Worm (Caenorhabditis elegans) whole organism, young adult: ENCODE data around the gene glb-9.

Experiments
- B0019.2 ChIP-seq: fragments of 200-800 bp; sonication (Bioruptor generic); conservative IDR thresholded peaks from 2 replicates; pipeline ENCODE4 v1.3.6; 2022; ENCODE audit warnings: missing genetic modification reagents, missing genetic modification characterization, missing compliant biosample characterization
- B0261.1 ChIP-seq: sonication (generic microtip); optimal IDR thresholded peaks from 2 replicates; lab custom pipeline; 2016; ENCODE audit warnings: mild to moderate bottlenecking, missing genetic modification characterization, moderate library complexity, missing compliant biosample characterization
- D2030.7 ChIP-seq: fragments of 200-800 bp; sonication (Bioruptor generic); IDR thresholded peaks from 2 replicates; pipeline ENCODE4 v1.3.6; 2022; ENCODE audit warnings: missing genetic modification reagents, missing genetic modification characterization, missing compliant biosample characterization
- F10E7.11 ChIP-seq: sonication (generic microtip); optimal IDR thresholded peaks from 2 replicates; lab custom pipeline; 2017; ENCODE audit warnings: mild to moderate bottlenecking, missing genetic modification characterization, moderate library complexity, missing compliant biosample characterization
- F23B12.7 ChIP-seq: sonication (generic microtip); optimal IDR thresholded peaks from 2 replicates; lab custom pipeline; 2017; ENCODE audit warnings: missing genetic modification characterization, mild to moderate bottlenecking, missing compliant biosample characterization, antibody characterized with exemption, moderate library complexity; ENCODE audit not compliant: insufficient read depth
- F37B4.10 ChIP-seq: fragments of 200-800 bp; sonication (Bioruptor generic); IDR thresholded peaks from 2 replicates; pipeline ENCODE4 v1.3.6; 2022; ENCODE audit warnings: missing genetic modification characterization, missing compliant biosample characterization
- F39B2.1 ChIP-seq: fragments of 200-800 bp; sonication (Bioruptor generic); IDR thresholded peaks from 2 replicates; pipeline ENCODE4 v1.3.6; 2022; ENCODE audit warnings: missing genetic modification reagents, missing genetic modification characterization, missing compliant biosample characterization
- F49E8.2 ChIP-seq: sonication (generic microtip); optimal IDR thresholded peaks from 3 replicates; lab custom pipeline; 2017; ENCODE audit warnings: missing genetic modification characterization, mild to moderate bottlenecking, missing compliant biosample characterization, antibody characterized with exemption, moderate library complexity; ENCODE audit not compliant: insufficient read depth
- F55B11.4 ChIP-seq: sonication (generic microtip); optimal IDR thresholded peaks from 2 replicates; lab custom pipeline; 2016; ENCODE audit warnings: missing compliant biosample characterization, missing genetic modification characterization, borderline replicate concordance; ENCODE audit not compliant: insufficient read depth
- F57C9.4 ChIP-seq: sonication (generic microtip); optimal IDR thresholded peaks from 2 replicates; lab custom pipeline; 2017; ENCODE audit warnings: mild to moderate bottlenecking, missing genetic modification characterization, missing compliant biosample characterization
- K12H6.12 ChIP-seq: fragments of 200-800 bp; sonication (Bioruptor generic); optimal IDR thresholded peaks from 2 replicates; lab custom pipeline; 2018; ENCODE audit warnings: mild to moderate bottlenecking, missing genetic modification characterization, missing compliant biosample characterization
- Y56A3A.18 ChIP-seq: fragments of 200-800 bp; sonication (Bioruptor generic); IDR thresholded peaks from 2 replicates; pipeline ENCODE4 v1.3.6; 2022; ENCODE audit warnings: missing genetic modification reagents, missing genetic modification characterization, missing compliant biosample characterization
- Y67H2A.10 ChIP-seq: fragments of 200-800 bp; sonication (Bioruptor generic); conservative IDR thresholded peaks from 2 replicates; pipeline ENCODE4 v1.3.6; 2022; ENCODE audit warnings: missing genetic modification reagents, missing genetic modification characterization, missing compliant biosample characterization
- Y79H2A.3 ChIP-seq: fragments of 200-800 bp; sonication (Bioruptor generic); conservative IDR thresholded peaks from 2 replicates; pipeline ENCODE4 v1.3.6; 2022; ENCODE audit warnings: missing genetic modification reagents, missing genetic modification characterization, missing compliant biosample characterization
- Y95B8A.8 ChIP-seq: fragments of 200-800 bp; sonication (Bioruptor generic); IDR thresholded peaks from 2 replicates; pipeline ENCODE4 v1.3.6; 2022; ENCODE audit warnings: missing genetic modification reagents, missing genetic modification characterization, missing compliant biosample characterization
- aptf-2 ChIP-seq: fragments of 200-800 bp; sonication (Bioruptor generic); conservative IDR thresholded peaks from 2 replicates; pipeline ENCODE4 v1.3.6; 2022; ENCODE audit warnings: missing genetic modification reagents, missing genetic modification characterization, missing compliant biosample characterization
- atf-7 ChIP-seq: sonication (generic microtip); optimal IDR thresholded peaks from 2 replicates; lab custom pipeline; 2017; ENCODE audit warnings: mild to moderate bottlenecking, missing genetic modification characterization, missing compliant biosample characterization
- bed-2 ChIP-seq: fragments of 200-800 bp; sonication (Bioruptor generic); IDR thresholded peaks from 2 replicates; pipeline ENCODE4 v1.3.6; 2022; ENCODE audit warnings: missing genetic modification reagents, missing genetic modification characterization, missing compliant biosample characterization
- ccch-3 ChIP-seq: fragments of 200-800 bp; sonication (Bioruptor generic); optimal IDR thresholded peaks from 2 replicates; lab custom pipeline; 2018; ENCODE audit warnings: mild to moderate bottlenecking, missing genetic modification characterization, missing compliant biosample characterization
- cebp-2 ChIP-seq: fragments of 200-800 bp; sonication (Bioruptor generic); IDR thresholded peaks from 2 replicates; pipeline ENCODE4 v1.3.6; 2022; ENCODE audit warnings: missing genetic modification characterization, missing compliant biosample characterization
- die-1 ChIP-seq: sonication (generic microtip); optimal IDR thresholded peaks from 2 replicates; lab custom pipeline; 2016; ENCODE audit warnings: missing genotype, mild to moderate bottlenecking, missing genetic modification characterization, missing compliant biosample characterization
- dox-1 ChIP-seq: fragments of 200-800 bp; sonication (Bioruptor generic); IDR thresholded peaks from 2 replicates; pipeline ENCODE4 v1.3.6; 2022; ENCODE audit warnings: missing genetic modification reagents, missing genetic modification characterization, missing compliant biosample characterization
- dpff-1 ChIP-seq: sonication (generic microtip); optimal IDR thresholded peaks from 2 replicates; lab custom pipeline; 2017; ENCODE audit warnings: mild to moderate bottlenecking, missing genetic modification characterization, missing compliant biosample characterization
- dpl-1 ChIP-seq: fragments of 150-350 bp; optimal IDR thresholded peaks from 2 replicates; lab custom pipeline; 2014; ENCODE audit warnings: missing biosample characterization, missing genetic modification reagents, missing genetic modification characterization
- egl-18 ChIP-seq: fragments of 200-800 bp; sonication (Bioruptor generic); IDR thresholded peaks from 2 replicates; pipeline ENCODE4 v1.3.6; 2022; ENCODE audit warnings: missing genetic modification reagents, missing genetic modification characterization, missing compliant biosample characterization
- ets-4 ChIP-seq: fragments of 200-800 bp; sonication (Bioruptor generic); optimal IDR thresholded peaks from 2 replicates; lab custom pipeline; 2018; ENCODE audit warnings: mild to moderate bottlenecking, missing genetic modification characterization, missing compliant biosample characterization
- gei-17 ChIP-seq: fragments of 200-800 bp; sonication (Bioruptor generic); optimal IDR thresholded peaks from 2 replicates; lab custom pipeline; 2018; ENCODE audit warnings: mild to moderate bottlenecking, missing genetic modification characterization, missing compliant biosample characterization
- him-1 ChIP-seq: sonication (generic microtip); optimal IDR thresholded peaks from 2 replicates; lab custom pipeline; 2016; ENCODE audit warnings: missing genotype, missing genetic modification reagents, missing genetic modification characterization, missing compliant biosample characterization
- hmg-1.2 ChIP-seq: fragments of 200-800 bp; sonication (Bioruptor generic); IDR thresholded peaks from 2 replicates; pipeline ENCODE4 v1.3.6; 2022; ENCODE audit warnings: missing genetic modification reagents, missing genetic modification characterization, missing compliant biosample characterization
- hmg-20 ChIP-seq: fragments of 200-800 bp; sonication (Bioruptor generic); IDR thresholded peaks from 2 replicates; pipeline ENCODE4 v1.3.6; 2022; ENCODE audit warnings: missing genetic modification reagents, missing genetic modification characterization, missing compliant biosample characterization
- hsf-1 ChIP-seq: fragments of 200-800 bp; sonication (Bioruptor generic); IDR thresholded peaks from 2 replicates; pipeline ENCODE4 v1.3.6; 2022; ENCODE audit warnings: missing genetic modification reagents, missing genetic modification characterization, missing compliant biosample characterization
- lag-1 ChIP-seq: fragments of 200-800 bp; sonication (Bioruptor generic); IDR thresholded peaks from 2 replicates; pipeline ENCODE4 v1.3.6; 2022; ENCODE audit warnings: missing genetic modification reagents, missing genetic modification characterization, missing compliant biosample characterization
- let-526 ChIP-seq: fragments of 200-800 bp; sonication (Bioruptor generic); IDR thresholded peaks from 2 replicates; pipeline ENCODE4 v1.3.6; 2022; ENCODE audit warnings: missing genetic modification reagents, missing genetic modification characterization, missing compliant biosample characterization
- lin-40 ChIP-seq: sonication (generic microtip); optimal IDR thresholded peaks from 2 replicates; lab custom pipeline; 2016; ENCODE audit warnings: missing genetic modification characterization, mild to moderate bottlenecking, missing compliant biosample characterization, missing genotype, missing genetic modification reagents
- lsl-1 ChIP-seq: fragments of 200-800 bp; sonication (Bioruptor generic); optimal IDR thresholded peaks from 2 replicates; lab custom pipeline; 2018; ENCODE audit warnings: mild to moderate bottlenecking, missing genetic modification characterization, moderate library complexity, missing compliant biosample characterization
- madf-3 ChIP-seq: fragments of 200-800 bp; sonication (Bioruptor generic); IDR thresholded peaks from 2 replicates; pipeline ENCODE4 v1.3.6; 2022; ENCODE audit warnings: missing genetic modification reagents, missing genetic modification characterization, missing compliant biosample characterization
- madf-8 ChIP-seq: fragments of 200-800 bp; sonication (Bioruptor generic); conservative IDR thresholded peaks from 2 replicates; pipeline ENCODE4 v1.3.6; 2022; ENCODE audit warnings: missing genetic modification reagents, missing genetic modification characterization, missing compliant biosample characterization
- mxl-1 ChIP-seq: sonication (generic microtip); optimal IDR thresholded peaks from 2 replicates; lab custom pipeline; 2016; ENCODE audit warnings: missing genetic modification characterization, missing compliant biosample characterization
- nfya-2 ChIP-seq: fragments of 200-800 bp; sonication (Bioruptor generic); IDR thresholded peaks from 2 replicates; pipeline ENCODE4 v1.3.6; 2022; ENCODE audit warnings: missing genetic modification reagents, missing genetic modification characterization, missing compliant biosample characterization
- nhr-27 ChIP-seq: fragments of 200-800 bp; sonication (Bioruptor generic); optimal IDR thresholded peaks from 2 replicates; lab custom pipeline; 2018; ENCODE audit warnings: mild to moderate bottlenecking, missing genetic modification characterization, moderate library complexity, missing compliant biosample characterization
- nhr-90 ChIP-seq: sonication (generic microtip); optimal IDR thresholded peaks from 2 replicates; lab custom pipeline; 2016; ENCODE audit warnings: missing genotype, mild to moderate bottlenecking, missing genetic modification characterization, missing compliant biosample characterization
- repo-1 ChIP-seq: sonication (generic microtip); optimal IDR thresholded peaks from 2 replicates; lab custom pipeline; 2017; ENCODE audit warnings: mild to moderate bottlenecking, missing genetic modification characterization, missing compliant biosample characterization
- snpc-4 ChIP-seq, 5 experiments: fragments of 150-350 bp in 1 of 5; sonication (generic microtip) in 4 of 5; optimal IDR thresholded peaks; 2 replicates each; lab custom pipeline; 2014 to 2018; ENCODE audit warnings: missing genetic modification characterization in 5 of 5, missing biosample characterization in 3 of 5, antibody characterized with exemption in 2 of 5, mild to moderate bottlenecking in 2 of 5, missing compliant biosample characterization in 2 of 5, missing genotype in 2 of 5, moderate library complexity in 2 of 5, missing genetic modification reagents in 1 of 5
- sptf-2 ChIP-seq: fragments of 200-800 bp; sonication (Bioruptor generic); optimal IDR thresholded peaks from 2 replicates; lab custom pipeline; 2018; ENCODE audit warnings: mild to moderate bottlenecking, missing genetic modification characterization, missing compliant biosample characterization
- tbx-9 ChIP-seq: sonication (generic microtip); optimal IDR thresholded peaks from 2 replicates; lab custom pipeline; 2016; ENCODE audit warnings: borderline replicate concordance, missing genetic modification characterization, inconsistent platforms, missing compliant biosample characterization
- zfh-2 ChIP-seq: fragments of 200-800 bp; sonication (Bioruptor generic); conservative IDR thresholded peaks from 2 replicates; pipeline ENCODE4 v1.3.6; 2022; ENCODE audit warnings: missing genetic modification reagents, missing genetic modification characterization, missing compliant biosample characterization
- ztf-25 ChIP-seq: fragments of 200-800 bp; sonication (Bioruptor generic); IDR thresholded peaks from 2 replicates; pipeline ENCODE4 v1.3.6; 2022; ENCODE audit warnings: missing genetic modification reagents, missing genetic modification characterization, missing compliant biosample characterization
- ztf-28 ChIP-seq: fragments of 200-800 bp; sonication (Bioruptor generic); IDR thresholded peaks from 2 replicates; pipeline ENCODE4 v1.3.6; 2022; ENCODE audit warnings: missing genetic modification reagents, missing genetic modification characterization, missing compliant biosample characterization

glb-9 gene

ce11 chrII:7529078-7529683 is 10.1 kb upstream of the glb-9 start, which contains the start of gene ZK1290.5 (continued):
- TF ChIP-seq Y79H2A.3 (GFP tag; lab: Robert Waterston, UW), result no peak
- peak; percentile 83; the same call in 1 of the 2 replicates for TF ChIP-seq let-526 (GFP tag; lab: Robert Waterston, UW)
- TF ChIP-seq snpc-4 (GFP tag; optimal IDR thresholded peaks at IDR 0.05; lab: Kevin White, UChicago), result no peak
- peak in 1 of 4 experiments; percentile 44 for TF ChIP-seq snpc-4 (tag; optimal IDR thresholded peaks at IDR 0.05; lab: Kevin White, UChicago)
- TF ChIP-seq ztf-28 (GFP tag; lab: Robert Waterston, UW), result no peak
- TF ChIP-seq bed-2 (GFP tag; lab: Robert Waterston, UW), result no peak
- TF ChIP-seq dox-1, result peak; percentile 72
- TF ChIP-seq ccch-3, result no peak
- TF ChIP-seq hmg-1.2 (GFP tag; lab: Robert Waterston, UW), result peak; percentile 65
- no peak for TF ChIP-seq nhr-27
- TF ChIP-seq ztf-25 (GFP tag; lab: Robert Waterston, UW), result no peak
- TF ChIP-seq F49E8.2 (tag; lab: Kevin White, UChicago), result no peak
- TF ChIP-seq dpff-1 (tag; lab: Kevin White, UChicago), result no peak
- peak; percentile 43 for TF ChIP-seq die-1 (tag; lab: Kevin White, UChicago)
- TF ChIP-seq sptf-2, result no peak
- peak; percentile 72 for TF ChIP-seq repo-1 (tag; lab: Kevin White, UChicago)
- TF ChIP-seq hmg-20, result peak; percentile 6; the same call in 1 of the 2 replicates
- TF ChIP-seq lag-1, result no peak
- TF ChIP-seq madf-8, result no peak
- TF ChIP-seq lin-40 (tag; lab: Kevin White, UChicago), result peak; percentile 94
- TF ChIP-seq K12H6.12, result peak; percentile 86
- TF ChIP-seq lsl-1 (GFP tag; lab: Kevin White, UChicago), result no peak
- no peak for TF ChIP-seq F10E7.11 (tag; lab: Kevin White, UChicago)
- TF ChIP-seq B0261.1 (tag; lab: Kevin White, UChicago), result no peak
- TF ChIP-seq D2030.7 (GFP tag; lab: Robert Waterston, UW), result no peak
- no peak for TF ChIP-seq cebp-2
- TF ChIP-seq tbx-9 (tag; lab: Kevin White, UChicago), result no peak
- TF ChIP-seq B0019.2, result no peak
- no peak for TF ChIP-seq madf-3 (GFP tag; lab: Robert Waterston, UW)
- TF ChIP-seq F55B11.4 (tag; lab: Kevin White, UChicago), result no peak
- no peak for TF ChIP-seq F37B4.10
- no peak for TF ChIP-seq him-1 (tag; lab: Kevin White, UChicago)
- no peak for TF ChIP-seq zfh-2 (GFP tag; lab: Robert Waterston, UW)
- TF ChIP-seq ets-4 (GFP tag; lab: Kevin White, UChicago), result no peak
- peak; percentile 93 for TF ChIP-seq hsf-1 (GFP tag; lab: Robert Waterston, UW)
- no peak for TF ChIP-seq mxl-1 (tag; lab: Kevin White, UChicago)
- TF ChIP-seq F57C9.4, result no peak
- TF ChIP-seq F39B2.1 (GFP tag; lab: Robert Waterston, UW), result no peak
- TF ChIP-seq Y67H2A.10 (GFP tag; lab: Robert Waterston, UW), result no peak

- TF ChIP-seq egl-18 (GFP tag; lab: Robert Waterston, UW) (no peak), snpc-4 (GFP tag; optimal IDR thresholded peaks at IDR 0.05; lab: Kevin White, UChicago) (no peak), snpc-4 (tag; optimal IDR thresholded peaks at IDR 0.05; lab: Kevin White, UChicago) (no peak), atf-7 (tag; lab: Kevin White, UChicago) (peak; percentile 88), F23B12.7 (no peak), aptf-2 (no peak), dox-1 (no peak), gei-17 (GFP tag; lab: Kevin White, UChicago) (no peak), Y95B8A.8 (peak; percentile 53; the same call in 1 of the 2 replicates), nfya-2 (GFP tag; lab: Robert Waterston, UW) (no peak), nhr-90 (tag; lab: Kevin White, UChicago) (no peak), dpff-1 (tag; lab: Kevin White, UChicago) (no peak), mxl-1 (tag; lab: Kevin White, UChicago) (no peak), Y56A3A.18 (GFP tag; lab: Robert Waterston, UW) (no peak), F55B11.4 (tag; lab: Kevin White, UChicago) (no peak), dpl-1 (GFP tag; lab: Kevin White, UChicago) (no peak)
Observed at ce11 chrII:7528210-7528609, 9.1 kb upstream of the glb-9 start.
